Fruit fly (Drosophila melanogaster): Measurements from ENCODE around the gene croc.

croc gene

dm6 chr3L:21464240-21464639, 12.0 kb downstream of the croc start:
- TF ChIP-seq insv (optimal IDR thresholded peaks at IDR 0.05) (no peak), h (optimal IDR thresholded peaks at IDR 0.05) (no peak), Sin3A (optimal IDR thresholded peaks at IDR 0.05) (no peak), ttk (optimal IDR thresholded peaks at IDR 0.05) (no peak), Myc (optimal IDR thresholded peaks at IDR 0.05) (no peak), psq (optimal IDR thresholded peaks at IDR 0.05) (no peak)

dm6 chr3L:21462860-21463259, 13.4 kb downstream of the croc start:
- TF ChIP-seq ttk (optimal IDR thresholded peaks at IDR 0.05) (no peak), insv (optimal IDR thresholded peaks at IDR 0.05) (no peak), h (optimal IDR thresholded peaks at IDR 0.05) (no peak), psq (optimal IDR thresholded peaks at IDR 0.05) (no peak), Sin3A (optimal IDR thresholded peaks at IDR 0.05) (no peak), Myc (optimal IDR thresholded peaks at IDR 0.05) (no peak)

- TF ChIP-seq psq (optimal IDR thresholded peaks at IDR 0.05) (no peak), insv (optimal IDR thresholded peaks at IDR 0.05) (no peak)
These were observed 16.0 kb downstream of the croc start for dm6 chr3L:21460149-21460873.

dm6 chr3L:21458736-21459135, 17.5 kb downstream of the croc start:
- TF ChIP-seq psq (optimal IDR thresholded peaks at IDR 0.05): no peak
- TF ChIP-seq ttk (optimal IDR thresholded peaks at IDR 0.05): no peak
- TF ChIP-seq Sin3A (optimal IDR thresholded peaks at IDR 0.05): no peak
- TF ChIP-seq h (optimal IDR thresholded peaks at IDR 0.05): no peak
- TF ChIP-seq insv (optimal IDR thresholded peaks at IDR 0.05): no peak
- no peak for TF ChIP-seq Myc (optimal IDR thresholded peaks at IDR 0.05)

dm6 chr3L:21455196-21455595, 21.1 kb downstream of the croc start:
- no peak for TF ChIP-seq ttk (optimal IDR thresholded peaks at IDR 0.05)
- no peak for TF ChIP-seq h (optimal IDR thresholded peaks at IDR 0.05)
- TF ChIP-seq Sin3A (optimal IDR thresholded peaks at IDR 0.05): no peak
- no peak for TF ChIP-seq Myc (optimal IDR thresholded peaks at IDR 0.05)
- TF ChIP-seq insv (optimal IDR thresholded peaks at IDR 0.05): no peak
- TF ChIP-seq psq (optimal IDR thresholded peaks at IDR 0.05): no peak

- no peak for TF ChIP-seq Sin3A (optimal IDR thresholded peaks at IDR 0.05)
- no peak for TF ChIP-seq ttk (optimal IDR thresholded peaks at IDR 0.05)
- no peak for TF ChIP-seq h (optimal IDR thresholded peaks at IDR 0.05)
- TF ChIP-seq psq (optimal IDR thresholded peaks at IDR 0.05): no peak
- TF ChIP-seq Myc (optimal IDR thresholded peaks at IDR 0.05): no peak
- no peak for TF ChIP-seq insv (optimal IDR thresholded peaks at IDR 0.05)
These were observed 22.7 kb downstream of the croc start for dm6 chr3L:21453623-21454022.

dm6 chr3L:21450486-21450885, 25.8 kb downstream of the croc start:
- TF ChIP-seq insv (optimal IDR thresholded peaks at IDR 0.05) (no peak), ttk (optimal IDR thresholded peaks at IDR 0.05) (no peak), Myc (optimal IDR thresholded peaks at IDR 0.05) (no peak), h (optimal IDR thresholded peaks at IDR 0.05) (no peak), Sin3A (optimal IDR thresholded peaks at IDR 0.05) (no peak), psq (optimal IDR thresholded peaks at IDR 0.05) (no peak)

- TF ChIP-seq insv (optimal IDR thresholded peaks at IDR 0.05) (no peak), Myc (optimal IDR thresholded peaks at IDR 0.05) (no peak), ttk (optimal IDR thresholded peaks at IDR 0.05) (no peak)
These were observed 26.9 kb downstream of the croc start for dm6 chr3L:21449336-21449735.

dm6 chr3L:21445704-21446103, 30.6 kb downstream of the croc start, which contains the start of gene Syx7:
TSS of gene Syx7 (plus strand) at chr3L:21445834.
- TF ChIP-seq Sin3A (optimal IDR thresholded peaks at IDR 0.05) (no peak), insv (optimal IDR thresholded peaks at IDR 0.05) (no peak), psq (optimal IDR thresholded peaks at IDR 0.05) (no peak), ttk (optimal IDR thresholded peaks at IDR 0.05) (no peak), h (optimal IDR thresholded peaks at IDR 0.05) (no peak), Myc (optimal IDR thresholded peaks at IDR 0.05) (no peak)

dm6 chr3L:21444719-21445118, 31.6 kb downstream of the croc start, which contains the start of gene Alp1:
TSS of gene Alp1 (minus strand) at chr3L:21444819.
- TF ChIP-seq h (optimal IDR thresholded peaks at IDR 0.05) (no peak), ttk (optimal IDR thresholded peaks at IDR 0.05) (no peak), insv (optimal IDR thresholded peaks at IDR 0.05) (no peak)

- no peak for TF ChIP-seq psq (optimal IDR thresholded peaks at IDR 0.05)
- no peak for TF ChIP-seq ttk (optimal IDR thresholded peaks at IDR 0.05)
- TF ChIP-seq insv (optimal IDR thresholded peaks at IDR 0.05): no peak
- TF ChIP-seq Myc (optimal IDR thresholded peaks at IDR 0.05): no peak
- TF ChIP-seq Sin3A (optimal IDR thresholded peaks at IDR 0.05): no peak
- TF ChIP-seq h (optimal IDR thresholded peaks at IDR 0.05): no peak
These were observed 35.0 kb downstream of the croc start, which contains the start of gene CG5664 for dm6 chr3L:21441216-21441813. TSS of gene CG5664 (minus strand) at chr3L:21441363.

dm6 chr3L:21436089-21436488, 40.2 kb downstream of the croc start:
- TF ChIP-seq psq (optimal IDR thresholded peaks at IDR 0.05): no peak
- no peak for TF ChIP-seq Sin3A (optimal IDR thresholded peaks at IDR 0.05)
- TF ChIP-seq ttk (optimal IDR thresholded peaks at IDR 0.05): no peak
- TF ChIP-seq h (optimal IDR thresholded peaks at IDR 0.05): no peak
- TF ChIP-seq Myc (optimal IDR thresholded peaks at IDR 0.05): no peak
- no peak for TF ChIP-seq insv (optimal IDR thresholded peaks at IDR 0.05)
